ENCODE assay signal across 3 worm cellular contexts in genomic region chrII:13949290-13949689, ce11.
TF ChIP-seq lines count a peak whose summit lies in the region.

TSS of gene sre-44 (plus strand) at chrII:13949590.

TF ChIP-seq in whole organism, L1 larva, 84 proteins besides CTCF, POLR2A, EP300 and RAD21:
- TF ChIP-seq elt-2 (tag; optimal IDR thresholded peaks at IDR 0.05; lab: Kevin White, UChicago) (peak; percentile 26), nhr-85 (tag; lab: Kevin White, UChicago) (peak; percentile 20), ztf-4 (tag; optimal IDR thresholded peaks at IDR 0.05; lab: Kevin White, UChicago) (no peak)

TF ChIP-seq in whole organism, L3 larva, 47 proteins besides CTCF, POLR2A, EP300 and RAD21:
- TF ChIP-seq nhr-237 (tag; optimal IDR thresholded peaks at IDR 0.05; lab: Kevin White, UChicago): no peak
- peak; percentile 49 for TF ChIP-seq elt-2 (tag; optimal IDR thresholded peaks at IDR 0.05; lab: Kevin White, UChicago)

TF ChIP-seq in whole organism, late embryonic, 69 proteins besides CTCF, POLR2A, EP300 and RAD21:
- no peak for TF ChIP-seq pqm-1 (tag; optimal IDR thresholded peaks at IDR 0.05; lab: Kevin White, UChicago)
- peak; percentile 54 for TF ChIP-seq elt-2 (tag; optimal IDR thresholded peaks at IDR 0.05; lab: Kevin White, UChicago)
- no peak for TF ChIP-seq syd-9 (tag; optimal IDR thresholded peaks at IDR 0.05; lab: Kevin White, UChicago)

Comparison
In these comparisons a context has a peak if more than half of its experiments do, and no peak if none do; other contexts are left out.
1. Of the 10 proteins assayed by ChIP-seq in both whole organism, L1 larva and whole organism, late embryonic: peak only in whole organism, L1 larva: none; only in whole organism, late embryonic: none; in both: elt-2; in neither: 9.